Worm (Caenorhabditis elegans) whole organism, late embryonic: ENCODE data around the gene zag-1.
A peak's percentile ranks its signal among the peaks of the same experiment; 100 is the strongest.

Source experiments
- C38D4.7 ChIP-seq: fragments of 200-800 bp; sonication (Bioruptor generic); optimal IDR thresholded peaks from 2 replicates; lab custom pipeline; 2018; ENCODE audit warnings: mild to moderate bottlenecking, missing genetic modification characterization, moderate library complexity, missing compliant biosample characterization
- F13H6.1 ChIP-seq: sonication (generic microtip); optimal IDR thresholded peaks from 2 replicates; lab custom pipeline; 2016; ENCODE audit warnings: missing genetic modification characterization, missing compliant biosample characterization
- T23F11.4 ChIP-seq: fragments of 200-800 bp; sonication (Bioruptor generic); optimal IDR thresholded peaks from 2 replicates; lab custom pipeline; 2018; ENCODE audit warnings: mild to moderate bottlenecking, missing genetic modification characterization, missing compliant biosample characterization
- Y22D7AL.16 ChIP-seq: sonication (generic microtip); optimal IDR thresholded peaks from 2 replicates; lab custom pipeline; 2016; ENCODE audit warnings: missing genetic modification characterization, missing compliant biosample characterization
- ama-1 ChIP-seq: fragments of 150-350 bp; optimal IDR thresholded peaks from 2 replicates; lab custom pipeline; 2014
- ceh-14 ChIP-seq: sonication (generic microtip); optimal IDR thresholded peaks from 2 replicates; lab custom pipeline; 2016; ENCODE audit warnings: missing genotype, missing genetic modification characterization, missing compliant biosample characterization
- ceh-18 ChIP-seq: sonication (generic microtip); optimal IDR thresholded peaks from 2 replicates; lab custom pipeline; 2016; ENCODE audit warnings: missing genetic modification characterization, missing compliant biosample characterization
- ceh-19 ChIP-seq: fragments of 200-800 bp; sonication (Bioruptor generic); optimal IDR thresholded peaks from 2 replicates; lab custom pipeline; 2018; ENCODE audit warnings: mild to moderate bottlenecking, missing genetic modification characterization, missing compliant biosample characterization
- ceh-2 ChIP-seq: sonication (generic microtip); optimal IDR thresholded peaks from 2 replicates; lab custom pipeline; 2016; ENCODE audit warnings: missing genotype, missing genetic modification characterization, missing compliant biosample characterization
- ceh-31 ChIP-seq: sonication (generic microtip); optimal IDR thresholded peaks from 2 replicates; lab custom pipeline; 2016; ENCODE audit warnings: missing genetic modification characterization, missing compliant biosample characterization
- ceh-34 ChIP-seq: sonication (generic microtip); optimal IDR thresholded peaks from 2 replicates; lab custom pipeline; 2016; ENCODE audit warnings: mild to moderate bottlenecking, missing genetic modification characterization, missing compliant biosample characterization
- ceh-48 ChIP-seq: sonication (generic microtip); optimal IDR thresholded peaks from 2 replicates; lab custom pipeline; 2016; ENCODE audit warnings: missing genetic modification characterization, inconsistent platforms, missing compliant biosample characterization
- ceh-6 ChIP-seq: fragments of 200-800 bp; sonication (Bioruptor generic); optimal IDR thresholded peaks from 2 replicates; lab custom pipeline; 2018; ENCODE audit warnings: mild to moderate bottlenecking, missing genetic modification characterization, missing compliant biosample characterization
- ceh-9 ChIP-seq: sonication (generic microtip); optimal IDR thresholded peaks from 2 replicates; lab custom pipeline; 2016; ENCODE audit warnings: mild to moderate bottlenecking, missing genetic modification characterization, inconsistent platforms, missing compliant biosample characterization
- che-1 ChIP-seq: sonication (generic microtip); optimal IDR thresholded peaks from 2 replicates; lab custom pipeline; 2016; ENCODE audit warnings: mild to moderate bottlenecking, missing genetic modification characterization, missing compliant biosample characterization
- dmd-4 ChIP-seq: sonication (generic microtip); optimal IDR thresholded peaks from 2 replicates; lab custom pipeline; 2016; ENCODE audit warnings: borderline replicate concordance, missing genetic modification characterization, missing compliant biosample characterization
- dve-1 ChIP-seq: sonication (generic microtip); optimal IDR thresholded peaks from 2 replicates; lab custom pipeline; 2017; ENCODE audit warnings: antibody characterized with exemption, mild to moderate bottlenecking, missing genetic modification characterization, missing compliant biosample characterization
- elt-2 ChIP-seq: sonication (generic microtip); optimal IDR thresholded peaks from 2 replicates; lab custom pipeline; 2016; ENCODE audit warnings: missing genetic modification reagents, missing genetic modification characterization, missing compliant biosample characterization
- ets-4 ChIP-seq: sonication (generic microtip); optimal IDR thresholded peaks from 2 replicates; lab custom pipeline; 2016; ENCODE audit warnings: missing genetic modification characterization, missing compliant biosample characterization
- fax-1 ChIP-seq: sonication (generic microtip); optimal IDR thresholded peaks from 2 replicates; lab custom pipeline; 2016; ENCODE audit warnings: missing genotype, missing genetic modification characterization, missing compliant biosample characterization
- fkh-10 ChIP-seq: fragments of 150-350 bp; optimal IDR thresholded peaks from 2 replicates; lab custom pipeline; 2014; ENCODE audit warnings: missing biosample characterization, missing genetic modification reagents, missing genetic modification characterization
- fkh-6 ChIP-seq: sonication (generic microtip); optimal IDR thresholded peaks from 2 replicates; lab custom pipeline; 2016; ENCODE audit warnings: missing genetic modification characterization, missing compliant biosample characterization
- gmeb-2 ChIP-seq: sonication (generic microtip); optimal IDR thresholded peaks from 2 replicates; lab custom pipeline; 2016; ENCODE audit warnings: missing genetic modification characterization, inconsistent platforms, missing compliant biosample characterization
- hlh-13 ChIP-seq: fragments of 200-800 bp; sonication (Bioruptor generic); optimal IDR thresholded peaks from 2 replicates; lab custom pipeline; 2018; ENCODE audit warnings: mild to moderate bottlenecking, missing genetic modification characterization, missing compliant biosample characterization
- hlh-15 ChIP-seq: sonication (generic microtip); optimal IDR thresholded peaks from 2 replicates; lab custom pipeline; 2016; ENCODE audit warnings: missing genetic modification characterization, missing compliant biosample characterization
- hlh-30 ChIP-seq: sonication (generic microtip); optimal IDR thresholded peaks from 2 replicates; lab custom pipeline; 2017; ENCODE audit warnings: antibody characterized with exemption, missing genetic modification characterization, missing compliant biosample characterization; ENCODE audit not compliant: insufficient read depth
- lim-6 ChIP-seq: sonication (generic microtip); optimal IDR thresholded peaks from 2 replicates; lab custom pipeline; 2016; ENCODE audit warnings: missing genetic modification characterization, missing compliant biosample characterization
- lin-11 ChIP-seq: fragments of 200-800 bp; sonication (Bioruptor generic); optimal IDR thresholded peaks from 2 replicates; lab custom pipeline; 2018; ENCODE audit warnings: mild to moderate bottlenecking, missing genetic modification characterization, missing compliant biosample characterization
- nfya-1 ChIP-seq: sonication (generic microtip); optimal IDR thresholded peaks from 2 replicates; lab custom pipeline; 2017; ENCODE audit warnings: missing genetic modification characterization, mild to moderate bottlenecking, missing compliant biosample characterization, antibody characterized with exemption, moderate library complexity
- nhr-232 ChIP-seq: sonication (generic microtip); optimal IDR thresholded peaks from 2 replicates; lab custom pipeline; 2016; ENCODE audit warnings: missing genetic modification characterization, missing compliant biosample characterization
- npax-4 ChIP-seq: sonication (generic microtip); optimal IDR thresholded peaks from 2 replicates; lab custom pipeline; 2016; ENCODE audit warnings: missing genetic modification characterization, missing compliant biosample characterization
- pax-1 ChIP-seq: fragments of 150-350 bp; optimal IDR thresholded peaks from 2 replicates; lab custom pipeline; 2014; ENCODE audit warnings: missing biosample characterization, missing genetic modification characterization
- pha-2 ChIP-seq: sonication (generic microtip); optimal IDR thresholded peaks from 2 replicates; lab custom pipeline; 2017; ENCODE audit warnings: mild to moderate bottlenecking, missing genetic modification characterization, missing compliant biosample characterization
- pqm-1 ChIP-seq: sonication (generic microtip); optimal IDR thresholded peaks from 2 replicates; lab custom pipeline; 2016; ENCODE audit warnings: missing genetic modification characterization, missing compliant biosample characterization
- ref-2 ChIP-seq: sonication (generic microtip); optimal IDR thresholded peaks from 2 replicates; lab custom pipeline; 2016; ENCODE audit warnings: missing genetic modification characterization, missing compliant biosample characterization
- rnt-1 ChIP-seq: sonication (generic microtip); optimal IDR thresholded peaks from 2 replicates; lab custom pipeline; 2016; ENCODE audit warnings: missing genetic modification characterization, missing compliant biosample characterization
- sox-2 ChIP-seq: fragments of 200-800 bp; sonication (Bioruptor generic); IDR thresholded peaks from 2 replicates; pipeline ENCODE4 v1.3.6; 2022; ENCODE audit warnings: missing genetic modification reagents, missing genetic modification characterization, missing compliant biosample characterization
- tbx-2 ChIP-seq: sonication (generic microtip); optimal IDR thresholded peaks from 2 replicates; lab custom pipeline; 2016; ENCODE audit warnings: missing genetic modification characterization, missing compliant biosample characterization
- tbx-7 ChIP-seq: sonication (generic microtip); optimal IDR thresholded peaks from 2 replicates; lab custom pipeline; 2016; ENCODE audit warnings: missing genotype, missing genetic modification characterization, missing compliant biosample characterization
- ttx-3 ChIP-seq: sonication (generic microtip); optimal IDR thresholded peaks from 2 replicates; lab custom pipeline; 2016; ENCODE audit warnings: missing genetic modification reagents, missing genetic modification characterization, missing compliant biosample characterization
- unc-86 ChIP-seq: sonication (generic microtip); optimal IDR thresholded peaks from 2 replicates; lab custom pipeline; 2016; ENCODE audit warnings: missing genetic modification characterization, missing compliant biosample characterization
- zip-5 ChIP-seq: sonication (generic microtip); optimal IDR thresholded peaks from 2 replicates; lab custom pipeline; 2016; ENCODE audit warnings: missing genetic modification characterization, missing compliant biosample characterization
- ztf-16 ChIP-seq: sonication (generic microtip); optimal IDR thresholded peaks from 2 replicates; lab custom pipeline; 2017; ENCODE audit warnings: missing genetic modification characterization, missing compliant biosample characterization

Gene zag-1

DNA sequence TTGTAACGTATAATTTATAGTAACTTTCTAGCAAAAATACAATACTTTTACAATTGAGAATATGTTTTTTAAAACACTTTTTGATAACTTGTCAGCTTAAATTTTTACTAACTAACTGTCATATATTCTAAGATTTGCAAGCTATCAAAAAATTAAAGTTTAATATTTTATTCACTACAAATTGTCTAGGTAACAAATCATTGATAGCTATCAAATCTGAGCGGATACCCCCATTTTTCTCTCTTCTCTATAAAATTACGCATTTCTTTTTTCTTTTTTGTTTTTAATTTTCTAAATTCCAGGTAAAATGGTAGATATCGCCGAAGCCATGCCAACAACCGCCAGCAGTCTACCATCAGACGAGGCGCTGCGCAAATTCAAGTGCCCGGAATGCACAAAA, at the start of gene zag-1:
Gene zag-1, plus strand, starts transcription at position 301 of the 400 bp plus-strand sequence.
- no peak for TF ChIP-seq lim-6 (tag; lab: Kevin White, UChicago)
- no peak for TF ChIP-seq ceh-34 (tag; lab: Kevin White, UChicago)
- no peak for TF ChIP-seq fax-1
- TF ChIP-seq T23F11.4 (GFP tag; lab: Kevin White, UChicago): no peak
- no peak for TF ChIP-seq fkh-6 (tag; lab: Kevin White, UChicago)
- TF ChIP-seq sox-2 (GFP tag; lab: Robert Waterston, UW): no peak
- TF ChIP-seq ceh-2 (tag; lab: Kevin White, UChicago): no peak
- no peak for TF ChIP-seq rnt-1 (tag; lab: Kevin White, UChicago)
- no peak for TF ChIP-seq npax-4
- no peak for TF ChIP-seq F13H6.1 (tag; lab: Kevin White, UChicago)
- no peak for TF ChIP-seq ttx-3 (tag; lab: Kevin White, UChicago)
- no peak for TF ChIP-seq hlh-30 (tag; lab: Kevin White, UChicago)
- no peak for TF ChIP-seq nhr-232 (tag; lab: Kevin White, UChicago)

DNA sequence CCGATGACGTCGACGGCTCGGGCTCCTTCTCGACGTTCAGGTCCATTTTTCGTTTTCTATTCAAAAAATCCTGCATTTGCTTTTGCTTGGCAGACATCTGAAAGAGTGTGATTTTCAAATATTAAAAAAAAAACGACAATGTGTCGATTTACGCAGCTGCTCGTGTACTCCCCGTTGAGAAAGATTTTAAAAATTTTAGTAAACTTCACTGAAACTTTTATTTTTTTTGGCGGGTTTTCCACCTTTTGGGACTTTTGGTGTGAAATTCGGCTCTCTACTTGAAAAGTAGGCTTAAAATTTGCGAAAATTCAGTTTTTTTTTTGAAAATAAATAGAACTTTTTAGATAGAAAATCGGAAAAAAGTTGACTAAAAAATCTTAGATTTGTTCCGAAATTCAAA, 48.6 kb upstream of the zag-1 start, which contains the start of gene M02B7.7:
Gene M02B7.7, minus strand, starts transcription at position 101 of the 400 bp plus-strand sequence.
- TF ChIP-seq nfya-1 (tag; lab: Kevin White, UChicago) (no peak), ref-2 (no peak), dmd-4 (tag; lab: Kevin White, UChicago) (no peak), pha-2 (tag; lab: Kevin White, UChicago) (no peak), tbx-7 (tag; lab: Kevin White, UChicago) (no peak), lim-6 (tag; lab: Kevin White, UChicago) (no peak), che-1 (tag; lab: Kevin White, UChicago) (no peak), lin-11 (no peak), ztf-16 (tag; lab: Kevin White, UChicago) (no peak), fax-1 (no peak), pax-1 (tag; lab: Kevin White, UChicago) (no peak), ceh-14 (tag; lab: Kevin White, UChicago) (no peak), nhr-232 (tag; lab: Kevin White, UChicago) (no peak), ceh-48 (tag; lab: Kevin White, UChicago) (no peak), tbx-2 (no peak), ceh-6 (no peak), hlh-30 (tag; lab: Kevin White, UChicago) (no peak), ama-1 (lab: Kevin White, UChicago) (no peak)

DNA sequence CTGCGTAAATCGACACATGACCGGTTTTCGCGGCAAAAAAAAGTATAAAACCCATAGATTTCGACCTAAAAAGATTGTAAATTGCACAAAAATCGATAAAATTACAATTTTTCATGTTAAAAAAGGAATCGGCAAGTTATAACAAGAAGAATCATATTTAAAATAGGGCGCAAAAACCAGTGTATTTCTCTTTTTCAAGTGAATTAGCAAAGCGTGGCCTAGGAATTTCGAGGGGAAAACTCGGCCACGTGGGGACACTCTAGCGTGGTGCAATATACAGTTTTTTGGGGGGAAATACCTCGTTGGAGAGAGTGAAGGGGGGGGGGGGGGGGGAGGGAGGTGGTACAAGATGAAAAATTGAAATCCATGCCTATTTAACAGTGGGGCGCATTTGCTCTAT, 48.1 kb upstream of the zag-1 start:
- TF ChIP-seq C38D4.7 (GFP tag; lab: Kevin White, UChicago) (no peak), ceh-31 (tag; lab: Kevin White, UChicago) (peak; percentile 4)
- TF ChIP-seq, all 69 proteins: peak for 1

DNA sequence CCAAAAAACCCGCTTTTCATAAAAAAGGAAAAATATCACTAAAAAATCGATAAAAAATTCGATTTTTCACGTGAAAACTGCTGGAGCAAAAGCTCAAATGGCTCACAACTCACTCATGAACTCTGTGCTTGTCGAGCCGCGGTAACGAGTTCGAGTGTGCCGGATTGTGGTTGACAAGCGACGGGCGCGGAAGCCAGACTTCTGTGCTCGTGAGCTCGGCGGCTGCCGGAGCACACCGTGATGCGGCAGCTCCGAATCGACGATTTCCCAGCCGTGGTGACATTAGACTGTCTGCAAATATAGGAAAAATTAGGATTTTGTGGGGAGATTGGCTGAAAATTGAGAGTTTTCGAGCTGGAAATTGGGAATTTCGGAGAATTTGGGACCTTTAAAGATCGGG, 42.8 kb upstream of the zag-1 start:
- TF ChIP-seq ceh-18 (tag; lab: Kevin White, UChicago): no peak
- TF ChIP-seq, all 69 proteins: peak for 0

DNA sequence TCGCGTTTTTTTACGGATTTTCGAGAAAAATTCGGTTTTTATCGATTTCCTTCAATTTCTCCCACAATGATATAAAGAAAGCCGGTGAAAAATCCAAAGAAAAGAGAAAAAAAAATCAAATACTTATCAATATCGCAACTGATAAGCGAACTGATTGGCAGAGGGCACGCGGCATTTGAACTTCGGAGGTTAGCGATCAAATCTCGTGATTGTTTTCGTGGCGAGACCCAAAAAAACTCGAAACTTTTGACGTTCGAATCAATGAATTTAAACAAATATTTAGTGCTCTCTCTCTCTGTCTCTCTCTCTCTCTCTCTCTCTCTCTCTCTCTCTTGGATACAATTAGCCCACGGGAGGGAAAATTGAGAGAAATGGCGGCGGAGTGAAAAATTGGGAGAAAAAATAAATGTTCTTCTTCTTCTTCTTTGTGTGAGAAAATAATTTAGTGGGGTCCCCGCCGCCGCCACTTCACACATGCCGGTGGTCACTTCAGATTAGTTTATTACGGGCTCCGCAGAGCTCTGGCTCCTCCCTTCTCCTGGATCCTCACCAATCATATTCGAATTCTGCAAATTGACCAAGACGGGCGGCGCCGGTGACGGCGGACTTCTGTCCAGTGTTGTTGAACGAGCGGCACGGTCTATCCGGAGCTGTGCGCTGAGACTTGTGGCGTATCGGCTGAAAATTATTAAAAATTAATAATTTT, 40.9 kb upstream of the zag-1 start:
- peak; percentile 20 for TF ChIP-seq elt-2 (tag; lab: Kevin White, UChicago)
- TF ChIP-seq unc-86 (tag; lab: Kevin White, UChicago): no peak
- no peak for TF ChIP-seq ceh-31 (tag; lab: Kevin White, UChicago)

DNA sequence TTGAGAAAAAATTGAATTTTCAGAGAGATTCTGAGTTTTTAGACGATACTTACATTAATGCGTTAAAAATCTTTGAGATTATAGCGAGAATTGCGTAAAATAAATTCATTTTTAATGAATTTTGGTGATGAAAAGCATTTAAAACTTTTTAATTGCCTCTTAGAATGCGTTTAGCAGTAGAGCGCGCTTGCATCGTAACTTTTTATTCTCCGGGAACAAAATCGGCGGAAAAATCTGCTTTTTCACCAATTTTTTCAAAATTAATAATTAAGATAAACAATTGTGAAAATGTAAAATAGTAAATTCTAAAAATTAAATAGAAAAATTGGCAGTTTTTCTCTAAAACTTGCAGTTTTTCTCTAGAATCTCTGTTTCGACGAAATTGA, 40.4 kb upstream of the zag-1 start:
- TF ChIP-seq hlh-15 (tag; lab: Kevin White, UChicago) (no peak), pha-2 (tag; lab: Kevin White, UChicago) (no peak), ceh-19 (no peak), ceh-34 (tag; lab: Kevin White, UChicago) (no peak), ceh-9 (no peak), dve-1 (no peak), fax-1 (no peak), fkh-10 (GFP tag; lab: Kevin White, UChicago) (no peak), hlh-13 (no peak), gmeb-2 (no peak), ets-4 (tag; lab: Kevin White, UChicago) (no peak), zip-5 (tag; lab: Kevin White, UChicago) (no peak), Y22D7AL.16 (tag; lab: Kevin White, UChicago) (no peak), ama-1 (lab: Kevin White, UChicago) (no peak), pqm-1 (tag; lab: Kevin White, UChicago) (no peak), ref-2 (no peak), F13H6.1 (tag; lab: Kevin White, UChicago) (no peak)
